Worm (Caenorhabditis elegans): Measurements from ENCODE around the gene K08H2.2.

K08H2.2 gene

DNA sequence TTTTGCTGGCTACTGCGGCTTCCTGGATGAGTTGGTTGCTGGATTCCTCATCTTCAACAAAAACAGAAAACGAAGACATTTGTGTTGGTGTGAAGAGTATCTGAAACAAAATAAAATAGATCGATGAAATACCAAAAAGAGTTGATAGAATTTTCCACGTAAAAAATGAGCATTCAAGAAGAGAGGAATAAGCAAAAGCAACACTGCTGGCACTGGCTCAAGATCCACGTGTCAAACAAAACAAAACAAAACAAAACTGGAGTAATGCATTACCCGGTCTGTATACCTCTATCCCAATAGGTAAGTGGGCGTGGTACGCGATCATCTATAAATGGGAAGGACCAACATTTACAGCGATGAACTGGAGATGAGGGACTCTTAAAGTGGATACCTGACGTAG is at the start of gene K08H2.2:
Gene K08H2.2 (minus strand): TSS at position 101 of the 400 bp plus-strand sequence.
- no peak for TF ChIP-seq ztf-23 (GFP tag; IDR thresholded peaks at IDR 0.05)

DNA sequence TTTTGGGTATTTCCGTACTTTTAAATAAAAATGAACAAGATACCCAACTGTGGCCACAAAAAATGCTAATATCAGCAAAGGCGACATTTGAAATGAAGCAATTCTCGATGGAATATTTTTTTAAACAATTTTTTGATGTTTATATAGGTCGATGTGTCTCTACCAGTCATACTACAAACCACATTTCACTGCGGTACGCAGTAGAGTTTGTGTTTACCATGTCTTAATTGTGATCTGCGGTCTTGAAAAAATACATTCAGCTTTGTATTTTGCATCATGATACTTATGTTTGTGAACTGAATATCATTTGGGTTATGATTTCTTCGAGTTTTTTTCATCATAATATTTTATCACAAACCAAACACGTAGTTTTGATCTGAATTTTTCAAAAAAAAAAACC is 49.3 kb upstream of the K08H2.2 start, which contains the start of gene cyp-14A4:
Gene cyp-14A4 (minus strand): TSS at position 107 of the 400 bp plus-strand sequence.
- TF ChIP-seq tab-1 (GFP tag; IDR thresholded peaks at IDR 0.05) (no peak), ztf-29 (GFP tag; IDR thresholded peaks at IDR 0.05) (no peak), klf-2 (GFP tag; conservative IDR thresholded peaks at IDR 0.05) (no peak), flt-1 (GFP tag; IDR thresholded peaks at IDR 0.05) (no peak), ztf-23 (GFP tag; IDR thresholded peaks at IDR 0.05) (no peak), T22C8.4 (GFP tag; IDR thresholded peaks at IDR 0.05) (no peak), cog-1 (tag; optimal IDR thresholded peaks at IDR 0.05) (no peak), med-1 (GFP tag; optimal IDR thresholded peaks at IDR 0.05; ENCODE audit: insufficient read depth) (no peak), ref-1 (GFP tag; conservative IDR thresholded peaks at IDR 0.05) (no peak)

DNA sequence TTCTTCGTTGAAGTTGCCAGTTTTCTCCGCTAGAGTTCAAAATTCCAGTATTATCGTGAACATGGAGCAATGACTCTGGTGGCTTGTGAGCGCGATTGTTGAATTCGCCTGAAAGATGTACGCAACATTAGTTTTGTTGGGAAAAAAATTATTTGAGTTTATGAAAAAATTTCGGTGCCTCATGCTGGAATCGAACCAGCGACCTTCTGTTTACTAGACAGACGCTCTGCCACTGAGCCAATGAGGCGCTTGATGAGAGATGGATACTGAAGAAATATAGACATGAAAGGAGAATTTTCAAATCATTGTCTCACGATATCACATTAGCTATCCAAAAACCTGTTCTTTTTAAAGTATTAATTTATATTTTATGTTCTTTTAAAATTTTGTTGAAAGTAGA is 48.7 kb upstream of the K08H2.2 start:
- TF ChIP-seq flt-1 (GFP tag; IDR thresholded peaks at IDR 0.05) (peak; percentile 53; the same call in 1 of the 2 replicates), klf-2 (GFP tag; conservative IDR thresholded peaks at IDR 0.05) (no peak), cog-1 (tag; optimal IDR thresholded peaks at IDR 0.05) (no peak)

DNA sequence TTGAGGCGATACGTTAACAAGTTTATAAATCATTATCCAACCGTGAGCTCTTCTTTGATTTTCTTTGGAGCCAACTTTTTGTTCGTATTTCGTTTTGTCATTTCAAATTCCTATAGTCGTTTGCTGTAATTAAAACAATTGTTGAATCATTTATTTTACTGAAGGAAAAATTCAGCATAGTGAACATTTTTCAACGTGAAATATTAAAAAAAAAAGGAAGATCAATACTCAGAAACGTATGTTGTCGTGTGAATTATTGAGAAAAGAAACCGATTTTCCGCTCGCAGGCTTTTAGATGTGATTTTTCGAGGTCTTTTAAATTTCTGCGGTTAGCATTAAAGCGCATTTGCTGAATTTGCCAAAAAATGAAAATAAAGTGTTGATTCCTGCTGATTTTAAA is 44.1 kb upstream of the K08H2.2 start, which contains the start of gene phf-33:
Gene phf-33 (minus strand): TSS at position 101 of the 400 bp plus-strand sequence.
- TF ChIP-seq med-1 (GFP tag; optimal IDR thresholded peaks at IDR 0.05; ENCODE audit: insufficient read depth) (no peak), flt-1 (GFP tag; IDR thresholded peaks at IDR 0.05) (no peak), ref-1 (GFP tag; conservative IDR thresholded peaks at IDR 0.05) (no peak), tab-1 (GFP tag; IDR thresholded peaks at IDR 0.05) (no peak), ztf-29 (GFP tag; IDR thresholded peaks at IDR 0.05) (no peak), ztf-23 (GFP tag; IDR thresholded peaks at IDR 0.05) (no peak), cog-1 (tag; optimal IDR thresholded peaks at IDR 0.05) (no peak), T22C8.4 (GFP tag; IDR thresholded peaks at IDR 0.05) (no peak), klf-2 (GFP tag; conservative IDR thresholded peaks at IDR 0.05) (no peak)

DNA sequence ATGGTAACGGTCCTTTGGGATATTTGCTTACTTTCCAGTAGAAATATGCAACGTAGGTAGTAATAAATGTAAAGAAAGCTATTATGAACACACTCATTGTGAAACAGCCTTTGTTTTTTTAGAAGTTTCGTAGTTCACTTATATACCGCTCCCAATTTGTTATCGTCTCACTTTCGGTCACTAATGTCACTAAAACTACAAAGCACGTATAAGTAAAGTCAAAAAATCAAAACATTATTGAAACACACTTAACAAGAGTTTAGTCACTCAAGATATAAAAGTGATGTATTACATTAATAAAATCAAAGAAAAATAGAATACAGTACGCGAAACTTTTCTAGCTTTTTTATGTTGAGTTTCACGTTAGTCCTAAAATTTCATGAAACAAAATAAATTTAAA is 39.3 kb upstream of the K08H2.2 start, which contains the start of gene cyp-14A3:
Gene cyp-14A3 (minus strand): TSS at position 101 of the 400 bp plus-strand sequence.
- TF ChIP-seq cog-1 (tag; optimal IDR thresholded peaks at IDR 0.05) (no peak), ztf-23 (GFP tag; IDR thresholded peaks at IDR 0.05) (no peak), ref-1 (GFP tag; conservative IDR thresholded peaks at IDR 0.05) (no peak), T22C8.4 (GFP tag; IDR thresholded peaks at IDR 0.05) (no peak), flt-1 (GFP tag; IDR thresholded peaks at IDR 0.05) (no peak), ztf-29 (GFP tag; IDR thresholded peaks at IDR 0.05) (no peak), klf-2 (GFP tag; conservative IDR thresholded peaks at IDR 0.05) (no peak), med-1 (GFP tag; optimal IDR thresholded peaks at IDR 0.05; ENCODE audit: insufficient read depth) (no peak), tab-1 (GFP tag; IDR thresholded peaks at IDR 0.05) (no peak)

DNA sequence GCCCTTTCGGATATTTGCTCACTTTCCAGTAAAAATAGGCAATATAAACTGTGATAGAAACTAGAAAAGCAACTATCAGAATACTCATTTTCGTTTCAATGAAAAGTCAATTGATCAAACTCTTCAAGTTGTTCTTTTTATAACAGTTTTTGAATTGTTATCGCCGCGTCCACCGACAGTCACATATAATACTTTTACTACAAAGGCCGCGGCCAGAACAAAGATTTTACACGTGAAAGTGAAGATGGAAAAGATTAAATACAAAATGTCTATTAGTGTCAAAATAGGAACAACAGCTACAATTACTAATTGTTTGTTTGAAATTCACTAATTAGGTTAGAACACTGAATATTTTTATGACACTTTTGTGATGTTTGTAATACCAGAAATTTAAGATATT is 34.8 kb upstream of the K08H2.2 start, which contains the start of gene cyp-14A2:
Gene cyp-14A2 (minus strand): TSS at position 101 of the 400 bp plus-strand sequence.
- TF ChIP-seq ztf-29 (GFP tag; IDR thresholded peaks at IDR 0.05) (no peak), tab-1 (GFP tag; IDR thresholded peaks at IDR 0.05) (no peak), ref-1 (GFP tag; conservative IDR thresholded peaks at IDR 0.05) (no peak), klf-2 (GFP tag; conservative IDR thresholded peaks at IDR 0.05) (no peak)

DNA sequence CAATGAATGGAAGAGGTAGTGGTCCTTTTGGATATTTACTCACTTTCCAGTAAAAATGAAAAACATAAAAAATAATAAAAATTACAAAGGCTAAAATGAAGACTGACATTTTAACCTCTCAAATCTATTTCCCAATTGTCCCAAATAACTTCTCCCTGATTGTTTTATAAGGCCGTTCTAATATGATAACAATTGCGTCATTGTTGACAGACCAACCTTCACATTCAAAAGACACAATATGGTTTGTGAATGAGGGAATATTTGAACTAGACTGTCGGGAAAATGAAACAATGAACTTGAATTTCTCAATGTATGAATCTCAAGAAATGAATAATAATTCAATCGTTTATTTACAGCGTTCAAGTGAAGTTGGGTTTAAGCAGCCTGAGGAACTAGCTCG is 32.5 kb upstream of the K08H2.2 start, which contains the start of gene cyp-14A1:
Gene cyp-14A1 (minus strand): TSS at position 126 of the 400 bp plus-strand sequence.
- TF ChIP-seq klf-2 (GFP tag; conservative IDR thresholded peaks at IDR 0.05), result no peak

DNA sequence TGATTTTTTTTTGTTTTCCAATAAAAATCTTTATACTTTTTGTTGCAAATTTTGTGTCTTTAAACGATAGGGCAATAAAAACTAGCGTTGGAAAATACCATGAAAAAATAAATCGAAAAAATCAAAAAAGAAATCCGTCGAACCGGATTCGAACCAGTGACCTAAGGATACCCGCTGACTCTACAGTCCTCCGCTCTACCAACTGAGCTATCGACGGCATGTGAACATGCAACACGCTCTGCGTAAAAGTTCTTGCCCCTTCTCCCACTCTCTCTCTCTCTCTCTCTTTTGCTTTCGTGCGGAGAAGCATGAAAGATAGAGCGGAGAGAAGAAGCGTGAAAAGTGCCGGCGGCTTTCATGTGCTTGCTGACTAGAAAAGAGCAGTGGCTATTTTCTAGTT is 29.8 kb upstream of the K08H2.2 start:
- TF ChIP-seq klf-2 (GFP tag; conservative IDR thresholded peaks at IDR 0.05) (peak; percentile 90), flt-1 (GFP tag; IDR thresholded peaks at IDR 0.05) (peak; percentile 92), ref-1 (GFP tag; conservative IDR thresholded peaks at IDR 0.05) (peak; percentile 77), ztf-29 (GFP tag; IDR thresholded peaks at IDR 0.05) (peak; percentile 88), cog-1 (tag; optimal IDR thresholded peaks at IDR 0.05) (peak; percentile 44), med-1 (GFP tag; optimal IDR thresholded peaks at IDR 0.05; ENCODE audit: insufficient read depth) (peak; percentile 28), T22C8.4 (GFP tag; IDR thresholded peaks at IDR 0.05) (peak; percentile 89), ztf-23 (GFP tag; IDR thresholded peaks at IDR 0.05) (peak; percentile 94), tab-1 (GFP tag; IDR thresholded peaks at IDR 0.05) (peak; percentile 92)

DNA sequence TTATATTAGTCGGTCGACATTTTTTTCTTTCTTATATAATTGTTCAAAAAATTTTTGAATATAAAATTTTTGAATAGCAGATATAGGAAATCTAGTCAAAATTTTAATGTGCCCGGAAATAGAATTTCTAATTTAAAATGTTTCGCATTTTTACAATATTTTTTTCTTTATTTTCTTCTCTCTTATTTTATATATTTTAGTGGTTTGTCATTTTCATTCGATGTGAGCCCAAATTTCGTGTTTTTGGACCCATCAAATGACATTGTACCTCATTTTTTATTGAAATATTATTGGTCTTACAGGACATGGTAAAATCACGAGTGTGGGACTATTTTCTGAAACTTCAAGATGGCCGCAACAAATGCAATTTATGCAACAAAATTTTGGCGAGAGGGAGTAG is 27.4 kb upstream of the K08H2.2 start, which contains the start of gene K09A11.1:
Gene K09A11.1 (plus strand): TSS at position 301 of the 400 bp plus-strand sequence.
- no peak for TF ChIP-seq med-1 (GFP tag; optimal IDR thresholded peaks at IDR 0.05; ENCODE audit: insufficient read depth)
- no peak for TF ChIP-seq klf-2 (GFP tag; conservative IDR thresholded peaks at IDR 0.05)
- no peak for TF ChIP-seq tab-1 (GFP tag; IDR thresholded peaks at IDR 0.05)
- TF ChIP-seq ztf-29 (GFP tag; IDR thresholded peaks at IDR 0.05), result no peak
- TF ChIP-seq flt-1 (GFP tag; IDR thresholded peaks at IDR 0.05), result no peak

DNA sequence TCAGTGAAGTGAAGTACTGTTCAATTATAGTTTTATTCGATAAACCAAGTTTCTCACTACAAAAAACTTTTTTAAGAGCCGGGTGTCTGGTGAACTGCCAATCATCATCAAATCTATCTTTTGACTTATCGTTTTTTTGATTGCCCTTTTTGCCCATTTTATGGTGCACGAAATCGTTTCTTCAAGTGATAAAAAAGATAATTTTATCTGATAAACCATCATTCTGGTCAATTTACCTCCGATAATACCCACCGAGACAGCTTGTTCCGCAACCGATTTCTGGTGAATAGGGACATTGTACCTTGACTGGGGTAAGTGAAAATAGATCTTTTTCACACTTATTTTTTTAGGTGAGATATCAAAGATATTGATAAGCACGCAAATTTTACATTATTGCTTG is 22.8 kb upstream of the K08H2.2 start, which contains the start of gene K08H2.10:
Gene K08H2.10 (plus strand): TSS at position 230 of the 400 bp plus-strand sequence.
- TF ChIP-seq flt-1 (GFP tag; IDR thresholded peaks at IDR 0.05), result no peak
- TF ChIP-seq T22C8.4 (GFP tag; IDR thresholded peaks at IDR 0.05), result no peak
- TF ChIP-seq med-1 (GFP tag; optimal IDR thresholded peaks at IDR 0.05; ENCODE audit: insufficient read depth), result no peak
- no peak for TF ChIP-seq ref-1 (GFP tag; conservative IDR thresholded peaks at IDR 0.05)
- no peak for TF ChIP-seq klf-2 (GFP tag; conservative IDR thresholded peaks at IDR 0.05)
- no peak for TF ChIP-seq ztf-23 (GFP tag; IDR thresholded peaks at IDR 0.05)
- TF ChIP-seq tab-1 (GFP tag; IDR thresholded peaks at IDR 0.05), result no peak
- TF ChIP-seq cog-1 (tag; optimal IDR thresholded peaks at IDR 0.05), result no peak
- no peak for TF ChIP-seq ztf-29 (GFP tag; IDR thresholded peaks at IDR 0.05)

Measured in whole organism, midembryonic.